Worm (Caenorhabditis elegans) whole organism, L2 larva: ENCODE data around the gene amph-1.

Source experiments
- F13H6.1 ChIP-seq: sonication (generic microtip); optimal IDR thresholded peaks from 2 replicates; lab custom pipeline; 2016; ENCODE audit warnings: missing genetic modification characterization, missing compliant biosample characterization
- R02D3.7 ChIP-seq: fragments of 150-350 bp; optimal IDR thresholded peaks from 2 replicates; lab custom pipeline; 2014; ENCODE audit warnings: missing biosample characterization, missing genetic modification characterization
- Y55F3AM.14 ChIP-seq: fragments of 200-800 bp; sonication (Bioruptor generic); optimal IDR thresholded peaks from 2 replicates; lab custom pipeline; 2018; ENCODE audit warnings: mild to moderate bottlenecking, missing genetic modification characterization, missing compliant biosample characterization
- ZK546.5 ChIP-seq: sonication (generic microtip); optimal IDR thresholded peaks from 2 replicates; lab custom pipeline; 2017; ENCODE audit warnings: missing biosample characterization, missing genetic modification characterization
- alr-1 ChIP-seq: fragments of 150-350 bp; optimal IDR thresholded peaks from 2 replicates; lab custom pipeline; 2014; ENCODE audit warnings: missing biosample characterization, missing genetic modification characterization
- aly-2 ChIP-seq: fragments of 150-350 bp; optimal IDR thresholded peaks from 2 replicates; lab custom pipeline; 2014; ENCODE audit warnings: missing biosample characterization, missing genetic modification characterization
- ama-1 ChIP-seq: fragments of 150-350 bp; optimal IDR thresholded peaks from 2 replicates; lab custom pipeline; 2018; ENCODE audit warnings: inconsistent platforms
- blmp-1 ChIP-seq: sonication (generic microtip); optimal IDR thresholded peaks from 2 replicates; lab custom pipeline; 2017; ENCODE audit warnings: missing genetic modification characterization, mild to moderate bottlenecking, missing compliant biosample characterization, antibody characterized with exemption, moderate library complexity; ENCODE audit not compliant: insufficient read depth
- ceh-82 ChIP-seq: fragments of 150-350 bp; optimal IDR thresholded peaks from 2 replicates; lab custom pipeline; 2014; ENCODE audit warnings: missing biosample characterization, missing genetic modification characterization
- crh-2 ChIP-seq: sonication (generic microtip); optimal IDR thresholded peaks from 2 replicates; lab custom pipeline; 2017; ENCODE audit warnings: missing biosample characterization, missing genetic modification characterization
- dmd-4 ChIP-seq: sonication (generic microtip); optimal IDR thresholded peaks from 2 replicates; lab custom pipeline; 2017; ENCODE audit warnings: missing biosample characterization, missing genetic modification characterization
- elt-1 ChIP-seq: fragments of 150-350 bp; optimal IDR thresholded peaks from 2 replicates; lab custom pipeline; 2014; ENCODE audit warnings: missing biosample characterization, missing genetic modification characterization
- elt-3 ChIP-seq: sonication (generic microtip); optimal IDR thresholded peaks from 2 replicates; lab custom pipeline; 2017; ENCODE audit warnings: missing biosample characterization, missing genetic modification characterization
- fos-1 ChIP-seq: fragments of 150-350 bp; optimal IDR thresholded peaks from 2 replicates; lab custom pipeline; 2014; ENCODE audit warnings: missing biosample characterization, missing genetic modification characterization
- gmeb-1 ChIP-seq: fragments of 150-350 bp; optimal IDR thresholded peaks from 2 replicates; lab custom pipeline; 2014; ENCODE audit warnings: missing biosample characterization, missing genetic modification characterization
- lin-13 ChIP-seq: fragments of 150-350 bp; optimal IDR thresholded peaks from 2 replicates; lab custom pipeline; 2014; ENCODE audit warnings: missing biosample characterization, missing genetic modification reagents, missing genetic modification characterization
- lin-39 ChIP-seq: fragments of 150-350 bp; optimal IDR thresholded peaks from 2 replicates; lab custom pipeline; 2014; ENCODE audit warnings: missing biosample characterization, missing genetic modification reagents, missing genetic modification characterization
- lsy-2 ChIP-seq, 2 experiments: fragments of 150-350 bp in 1 of 2; sonication (generic microtip) in 1 of 2; optimal IDR thresholded peaks; 2 replicates each; lab custom pipeline; 2014 to 2017; ENCODE audit warnings: missing biosample characterization in 2 of 2, missing genetic modification characterization in 2 of 2
- mbf-1 ChIP-seq: sonication (generic microtip); optimal IDR thresholded peaks from 2 replicates; lab custom pipeline; 2017; ENCODE audit warnings: missing biosample characterization, missing genetic modification characterization
- mdl-1 ChIP-seq, 2 experiments: fragments of 150-350 bp in 1 of 2; sonication (generic microtip) in 1 of 2; optimal IDR thresholded peaks; 2 replicates each; lab custom pipeline; 2017; ENCODE audit warnings: missing biosample characterization in 2 of 2, missing genetic modification characterization in 2 of 2
- nhr-11 ChIP-seq: fragments of 150-350 bp; optimal IDR thresholded peaks from 2 replicates; lab custom pipeline; 2014; ENCODE audit warnings: missing biosample characterization, missing genetic modification characterization
- nhr-12 ChIP-seq: fragments of 150-350 bp; optimal IDR thresholded peaks from 2 replicates; lab custom pipeline; 2014; ENCODE audit warnings: missing biosample characterization, missing genetic modification characterization
- nhr-129 ChIP-seq: fragments of 150-350 bp; optimal IDR thresholded peaks from 2 replicates; lab custom pipeline; 2014; ENCODE audit warnings: missing biosample characterization, missing genetic modification characterization
- nhr-21 ChIP-seq: fragments of 150-350 bp; optimal IDR thresholded peaks from 2 replicates; lab custom pipeline; 2014; ENCODE audit warnings: missing biosample characterization, missing genetic modification characterization
- nhr-23 ChIP-seq: fragments of 150-350 bp; optimal IDR thresholded peaks from 2 replicates; lab custom pipeline; 2014; ENCODE audit warnings: missing biosample characterization, missing genetic modification reagents, missing genetic modification characterization
- nhr-237 ChIP-seq: fragments of 150-350 bp; optimal IDR thresholded peaks from 2 replicates; lab custom pipeline; 2014; ENCODE audit warnings: missing biosample characterization, missing genetic modification characterization
- nhr-25 ChIP-seq: fragments of 150-350 bp; sonication (generic microtip); optimal IDR thresholded peaks from 3 replicates; lab custom pipeline; 2014; ENCODE audit warnings: missing biosample characterization, missing genetic modification characterization
- nhr-6 ChIP-seq: fragments of 150-350 bp; optimal IDR thresholded peaks from 2 replicates; lab custom pipeline; 2014; ENCODE audit warnings: missing biosample characterization, missing genetic modification characterization
- peb-1 ChIP-seq: fragments of 150-350 bp; optimal IDR thresholded peaks from 2 replicates; lab custom pipeline; 2014; ENCODE audit warnings: missing biosample characterization, missing genetic modification characterization
- sma-3 ChIP-seq: sonication (generic microtip); optimal IDR thresholded peaks from 2 replicates; lab custom pipeline; 2016; ENCODE audit warnings: missing genetic modification reagents, missing genetic modification characterization, missing compliant biosample characterization
- sma-9 ChIP-seq, 2 experiments: fragments of 150-350 bp in 1 of 2; sonication (generic microtip) in 1 of 2; optimal IDR thresholded peaks; 2 replicates each; lab custom pipeline; 2014 to 2016; ENCODE audit warnings: missing genetic modification characterization in 2 of 2, mild to moderate bottlenecking in 1 of 2, missing biosample characterization in 1 of 2, missing compliant biosample characterization in 1 of 2, missing genetic modification reagents in 1 of 2, moderate library complexity in 1 of 2
- unc-55 ChIP-seq: fragments of 150-350 bp; sonication (generic microtip); optimal IDR thresholded peaks from 3 replicates; lab custom pipeline; 2014; ENCODE audit warnings: missing biosample characterization, missing genetic modification reagents, missing genetic modification characterization
- zag-1 ChIP-seq: fragments of 150-350 bp; optimal IDR thresholded peaks from 2 replicates; lab custom pipeline; 2014; ENCODE audit warnings: missing biosample characterization, missing genetic modification characterization
- ztf-1 ChIP-seq: fragments of 200-800 bp; sonication (Bioruptor generic); conservative IDR thresholded peaks from 2 replicates; pipeline ENCODE4 v1.3.6; 2022; ENCODE audit warnings: missing genetic modification characterization, missing compliant biosample characterization
- ztf-11 ChIP-seq: sonication (generic microtip); optimal IDR thresholded peaks from 2 replicates; lab custom pipeline; 2017; ENCODE audit warnings: missing biosample characterization, missing genetic modification characterization
- ztf-4 ChIP-seq: fragments of 150-350 bp; optimal IDR thresholded peaks from 2 replicates; lab custom pipeline; 2014; ENCODE audit warnings: missing biosample characterization, missing genetic modification characterization

Gene amph-1

ce11 chrIV:9676535-9676934, 28.9 kb upstream of the amph-1 start:
- TF ChIP-seq F13H6.1 (tag; lab: Kevin White, UChicago): peak; percentile 32
- peak in 1 of 2 experiments; percentile 30 for TF ChIP-seq mdl-1 (tag; optimal IDR thresholded peaks at IDR 0.05; lab: Kevin White, UChicago)
- TF ChIP-seq sma-9 (GFP tag; optimal IDR thresholded peaks at IDR 0.05; lab: Kevin White, UChicago): peak; percentile 75
- no peak for TF ChIP-seq sma-9 (tag; optimal IDR thresholded peaks at IDR 0.05; lab: Kevin White, UChicago)
- TF ChIP-seq crh-2 (tag; lab: Kevin White, UChicago): peak; percentile 71
- TF ChIP-seq nhr-129: peak; percentile 32
- TF ChIP-seq sma-3: no peak
- peak; percentile 73 for TF ChIP-seq fos-1 (tag; lab: Kevin White, UChicago)
- no peak for TF ChIP-seq blmp-1 (tag; lab: Kevin White, UChicago)
- no peak for TF ChIP-seq unc-55 (GFP tag; lab: Kevin White, UChicago)
- TF ChIP-seq gmeb-1: peak; percentile 13
- TF ChIP-seq lin-13 (GFP tag; lab: Kevin White, UChicago): no peak
- TF ChIP-seq alr-1 (tag; lab: Kevin White, UChicago): no peak
- TF ChIP-seq ztf-4: no peak
- TF ChIP-seq Y55F3AM.14 (GFP tag; lab: Kevin White, UChicago): no peak

ce11 chrIV:9675572-9675971, 27.9 kb upstream of the amph-1 start, which contains the start of gene nhr-34:
Gene nhr-34 (minus strand): TSS chrIV:9675672.
- TF ChIP-seq dmd-4 (tag; lab: Kevin White, UChicago): no peak
- no peak for TF ChIP-seq zag-1
- TF ChIP-seq ztf-1: no peak
- TF ChIP-seq nhr-11 (tag; lab: Kevin White, UChicago): no peak
- no peak for TF ChIP-seq mdl-1 (tag; optimal IDR thresholded peaks at IDR 0.05; lab: Kevin White, UChicago)
- no peak for TF ChIP-seq nhr-237 (tag; lab: Kevin White, UChicago)
- TF ChIP-seq nhr-12 (tag; lab: Kevin White, UChicago): no peak
- no peak for TF ChIP-seq ztf-4
- TF ChIP-seq elt-3: no peak
- TF ChIP-seq aly-2: no peak
- TF ChIP-seq ztf-11: no peak
- TF ChIP-seq Y55F3AM.14 (GFP tag; lab: Kevin White, UChicago): no peak
- no peak for TF ChIP-seq lsy-2 (tag; optimal IDR thresholded peaks at IDR 0.05; lab: Kevin White, UChicago)

- TF ChIP-seq lsy-2 (tag; optimal IDR thresholded peaks at IDR 0.05; lab: Kevin White, UChicago) (no peak), nhr-237 (tag; lab: Kevin White, UChicago) (no peak), ZK546.5 (tag; lab: Kevin White, UChicago) (no peak), mdl-1 (tag; optimal IDR thresholded peaks at IDR 0.05; lab: Kevin White, UChicago) (peak in 1 of 2 experiments; percentile 30), peb-1 (tag; lab: Kevin White, UChicago) (no peak), nhr-6 (tag; lab: Kevin White, UChicago) (no peak), crh-2 (tag; lab: Kevin White, UChicago) (peak; percentile 71), sma-9 (GFP tag; optimal IDR thresholded peaks at IDR 0.05; lab: Kevin White, UChicago) (peak; percentile 60), sma-9 (tag; optimal IDR thresholded peaks at IDR 0.05; lab: Kevin White, UChicago) (no peak), elt-1 (tag; lab: Kevin White, UChicago) (peak; percentile 48), sma-3 (no peak), fos-1 (tag; lab: Kevin White, UChicago) (peak; percentile 25), ztf-4 (no peak), aly-2 (no peak), nhr-12 (tag; lab: Kevin White, UChicago) (no peak)
- TF ChIP-seq, all 48 proteins: peak for 5
Observed at ce11 chrIV:9673683-9674336, 26.1 kb upstream of the amph-1 start.

ce11 chrIV:9673206-9673605, 25.5 kb upstream of the amph-1 start:
- TF ChIP-seq blmp-1 (tag; lab: Kevin White, UChicago): peak; percentile 81
- TF ChIP-seq nhr-6 (tag; lab: Kevin White, UChicago): no peak
- no peak for TF ChIP-seq ama-1 (lab: Kevin White, UChicago)
- TF ChIP-seq nhr-25 (tag; lab: Kevin White, UChicago): peak; percentile 41
- TF ChIP-seq sma-9 (GFP tag; optimal IDR thresholded peaks at IDR 0.05; lab: Kevin White, UChicago): peak; percentile 32
- no peak for TF ChIP-seq sma-9 (tag; optimal IDR thresholded peaks at IDR 0.05; lab: Kevin White, UChicago)

ce11 chrIV:9672434-9672833, 24.8 kb upstream of the amph-1 start:
- TF ChIP-seq sma-9 (GFP tag; optimal IDR thresholded peaks at IDR 0.05; lab: Kevin White, UChicago) (peak; percentile 92), sma-9 (tag; optimal IDR thresholded peaks at IDR 0.05; lab: Kevin White, UChicago) (no peak), mdl-1 (tag; optimal IDR thresholded peaks at IDR 0.05; lab: Kevin White, UChicago) (peak in 1 of 2 experiments; percentile 41), fos-1 (tag; lab: Kevin White, UChicago) (peak; percentile 39), ceh-82 (tag; lab: Kevin White, UChicago) (no peak), Y55F3AM.14 (GFP tag; lab: Kevin White, UChicago) (peak; percentile 8), lsy-2 (tag; optimal IDR thresholded peaks at IDR 0.05; lab: Kevin White, UChicago) (peak in 1 of 2 experiments; percentile 81), R02D3.7 (tag; lab: Kevin White, UChicago) (no peak), nhr-21 (tag; lab: Kevin White, UChicago) (peak; percentile 92), nhr-129 (peak; percentile 45), mbf-1 (tag; lab: Kevin White, UChicago) (no peak), nhr-23 (tag; lab: Kevin White, UChicago) (no peak), blmp-1 (tag; lab: Kevin White, UChicago) (peak; percentile 34), sma-3 (peak; percentile 84), lin-39 (tag; lab: Kevin White, UChicago) (no peak), aly-2 (no peak), nhr-25 (tag; lab: Kevin White, UChicago) (peak; percentile 73), gmeb-1 (peak; percentile 44), crh-2 (tag; lab: Kevin White, UChicago) (peak; percentile 13)
